Worm (Caenorhabditis elegans) whole organism, late embryonic: Measurements from ENCODE around the gene C56C10.4.

Experiments used
- ceh-6 ChIP-seq: fragments of 200-800 bp; sonication (Bioruptor generic); optimal IDR thresholded peaks from 2 replicates; lab custom pipeline; 2018; ENCODE audit warnings: mild to moderate bottlenecking, missing genetic modification characterization, missing compliant biosample characterization
- ceh-9 ChIP-seq: sonication (generic microtip); optimal IDR thresholded peaks from 2 replicates; lab custom pipeline; 2016; ENCODE audit warnings: mild to moderate bottlenecking, missing genetic modification characterization, inconsistent platforms, missing compliant biosample characterization
- elt-2 ChIP-seq: sonication (generic microtip); optimal IDR thresholded peaks from 2 replicates; lab custom pipeline; 2016; ENCODE audit warnings: missing genetic modification reagents, missing genetic modification characterization, missing compliant biosample characterization
- odd-2 ChIP-seq: sonication (generic microtip); optimal IDR thresholded peaks from 2 replicates; lab custom pipeline; 2017; ENCODE audit warnings: antibody characterized with exemption, mild to moderate bottlenecking, missing genetic modification characterization, missing compliant biosample characterization
- pat-9 ChIP-seq: fragments of 200-800 bp; sonication (Bioruptor generic); optimal IDR thresholded peaks from 2 replicates; lab custom pipeline; 2018; ENCODE audit warnings: mild to moderate bottlenecking, missing genetic modification characterization, moderate library complexity, missing compliant biosample characterization
- pqm-1 ChIP-seq: sonication (generic microtip); optimal IDR thresholded peaks from 2 replicates; lab custom pipeline; 2016; ENCODE audit warnings: missing genetic modification characterization, missing compliant biosample characterization
- unc-55 ChIP-seq: sonication (generic microtip); optimal IDR thresholded peaks from 2 replicates; lab custom pipeline; 2017; ENCODE audit warnings: missing biosample characterization, missing genetic modification reagents, missing genetic modification characterization
- zip-5 ChIP-seq: sonication (generic microtip); optimal IDR thresholded peaks from 2 replicates; lab custom pipeline; 2016; ENCODE audit warnings: missing genetic modification characterization, missing compliant biosample characterization

DNA sequence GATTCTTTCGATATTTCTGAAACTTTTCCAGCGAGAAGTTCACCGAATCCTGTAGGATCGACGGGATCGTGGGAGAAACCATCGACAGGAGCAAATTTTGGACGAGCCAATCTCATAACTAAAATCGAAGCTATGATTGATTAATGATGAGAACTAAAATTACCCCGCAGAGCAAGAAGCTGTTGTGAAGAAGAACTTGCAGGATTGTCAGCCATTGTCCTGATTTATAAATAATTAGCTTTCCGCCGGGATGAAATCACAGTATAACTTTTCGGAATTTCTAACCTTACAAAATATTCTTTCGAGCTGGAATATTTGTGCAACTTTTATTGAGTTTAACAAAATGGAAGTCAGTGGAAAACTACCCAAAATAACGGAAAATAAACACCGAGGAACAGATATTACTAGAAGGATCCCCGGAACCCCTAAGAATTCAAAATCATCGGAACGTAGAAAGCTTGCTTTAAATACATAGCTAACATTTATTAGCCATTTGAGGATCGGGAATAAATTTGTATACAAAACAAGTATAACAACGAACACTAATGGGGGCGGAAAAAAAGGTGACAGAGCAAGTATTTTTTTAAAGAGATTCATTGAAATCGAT lies 4.5 kb downstream of the C56C10.4 start, which contains the start of gene C56C10.7:
- no peak for TF ChIP-seq pat-9
- no peak for TF ChIP-seq zip-5 (tag; lab: Kevin White, UChicago)
- no peak for TF ChIP-seq ceh-6 (GFP tag; lab: Kevin White, UChicago)
- TF ChIP-seq unc-55 (GFP tag; lab: Kevin White, UChicago): no peak
- no peak for TF ChIP-seq odd-2
- TF ChIP-seq pqm-1 (tag; lab: Kevin White, UChicago): no peak
- no peak for TF ChIP-seq elt-2 (tag; lab: Kevin White, UChicago)
- TF ChIP-seq ceh-9 (tag; lab: Kevin White, UChicago): no peak
